Worm (Caenorhabditis elegans) whole organism, young adult: ENCODE measurements around the gene C28G1.10.

ENCODE experiments used
- B0019.2 ChIP-seq: fragments of 200-800 bp; sonication (Bioruptor generic); conservative IDR thresholded peaks from 2 replicates; pipeline ENCODE4 v1.3.6; 2022; ENCODE audit warnings: missing genetic modification reagents, missing genetic modification characterization, missing compliant biosample characterization
- B0261.1 ChIP-seq: sonication (generic microtip); optimal IDR thresholded peaks from 2 replicates; lab custom pipeline; 2016; ENCODE audit warnings: mild to moderate bottlenecking, missing genetic modification characterization, moderate library complexity, missing compliant biosample characterization
- D2030.7 ChIP-seq: fragments of 200-800 bp; sonication (Bioruptor generic); IDR thresholded peaks from 2 replicates; pipeline ENCODE4 v1.3.6; 2022; ENCODE audit warnings: missing genetic modification reagents, missing genetic modification characterization, missing compliant biosample characterization
- F37B4.10 ChIP-seq: fragments of 200-800 bp; sonication (Bioruptor generic); IDR thresholded peaks from 2 replicates; pipeline ENCODE4 v1.3.6; 2022; ENCODE audit warnings: missing genetic modification characterization, missing compliant biosample characterization
- F55B11.4 ChIP-seq: sonication (generic microtip); optimal IDR thresholded peaks from 2 replicates; lab custom pipeline; 2016; ENCODE audit warnings: missing compliant biosample characterization, missing genetic modification characterization, borderline replicate concordance; ENCODE audit not compliant: insufficient read depth
- T26A5.8 ChIP-seq: sonication (generic microtip); optimal IDR thresholded peaks from 2 replicates; lab custom pipeline; 2016; ENCODE audit warnings: missing genetic modification characterization, missing compliant biosample characterization
- Y56A3A.18 ChIP-seq: fragments of 200-800 bp; sonication (Bioruptor generic); IDR thresholded peaks from 2 replicates; pipeline ENCODE4 v1.3.6; 2022; ENCODE audit warnings: missing genetic modification reagents, missing genetic modification characterization, missing compliant biosample characterization
- Y79H2A.3 ChIP-seq: fragments of 200-800 bp; sonication (Bioruptor generic); conservative IDR thresholded peaks from 2 replicates; pipeline ENCODE4 v1.3.6; 2022; ENCODE audit warnings: missing genetic modification reagents, missing genetic modification characterization, missing compliant biosample characterization
- Y95B8A.8 ChIP-seq: fragments of 200-800 bp; sonication (Bioruptor generic); IDR thresholded peaks from 2 replicates; pipeline ENCODE4 v1.3.6; 2022; ENCODE audit warnings: missing genetic modification reagents, missing genetic modification characterization, missing compliant biosample characterization
- ZK185.1 ChIP-seq: sonication (generic microtip); optimal IDR thresholded peaks from 2 replicates; lab custom pipeline; 2016; ENCODE audit warnings: mild to moderate bottlenecking, missing genetic modification characterization, missing compliant biosample characterization; ENCODE audit not compliant: poor library complexity, severe bottlenecking
- ama-1 ChIP-seq, 3 experiments: fragments of 150-350 bp in 1 of 3; sonication (generic microtip) in 2 of 3; optimal IDR thresholded peaks; 2 replicates each; lab custom pipeline; 2014 to 2018; ENCODE audit warnings: missing biosample characterization in 2 of 3, missing genetic modification characterization in 2 of 3, missing genetic modification reagents in 2 of 3
- aptf-2 ChIP-seq: fragments of 200-800 bp; sonication (Bioruptor generic); conservative IDR thresholded peaks from 2 replicates; pipeline ENCODE4 v1.3.6; 2022; ENCODE audit warnings: missing genetic modification reagents, missing genetic modification characterization, missing compliant biosample characterization
- atf-7 ChIP-seq: sonication (generic microtip); optimal IDR thresholded peaks from 2 replicates; lab custom pipeline; 2017; ENCODE audit warnings: mild to moderate bottlenecking, missing genetic modification characterization, missing compliant biosample characterization
- attf-3 ChIP-seq: fragments of 200-800 bp; sonication (Bioruptor generic); conservative IDR thresholded peaks from 2 replicates; pipeline ENCODE4 v1.3.6; 2022; ENCODE audit warnings: missing genetic modification reagents, missing genetic modification characterization, missing compliant biosample characterization
- attf-6 ChIP-seq: fragments of 200-800 bp; sonication (Bioruptor generic); IDR thresholded peaks from 2 replicates; pipeline ENCODE4 v1.3.6; 2022; ENCODE audit warnings: missing genetic modification reagents, missing genetic modification characterization, missing compliant biosample characterization
- efl-1 ChIP-seq: fragments of 150-350 bp; optimal IDR thresholded peaks from 2 replicates; lab custom pipeline; 2014; ENCODE audit warnings: missing biosample characterization, missing genetic modification reagents, missing genetic modification characterization
- egl-44 ChIP-seq: fragments of 200-800 bp; sonication (Bioruptor generic); IDR thresholded peaks from 2 replicates; pipeline ENCODE4 v1.3.6; 2022; ENCODE audit warnings: missing genetic modification reagents, missing genetic modification characterization, missing compliant biosample characterization
- egrh-3 ChIP-seq: fragments of 200-800 bp; sonication (Bioruptor generic); IDR thresholded peaks from 2 replicates; pipeline ENCODE4 v1.3.6; 2022; ENCODE audit warnings: missing genetic modification reagents, missing genetic modification characterization, missing compliant biosample characterization
- ekl-4 ChIP-seq: fragments of 200-800 bp; sonication (Bioruptor generic); IDR thresholded peaks from 2 replicates; pipeline ENCODE4 v1.3.6; 2022; ENCODE audit warnings: missing genetic modification reagents, missing genetic modification characterization, missing compliant biosample characterization
- ets-4 ChIP-seq: fragments of 200-800 bp; sonication (Bioruptor generic); optimal IDR thresholded peaks from 2 replicates; lab custom pipeline; 2018; ENCODE audit warnings: mild to moderate bottlenecking, missing genetic modification characterization, missing compliant biosample characterization
- gei-17 ChIP-seq: fragments of 200-800 bp; sonication (Bioruptor generic); optimal IDR thresholded peaks from 2 replicates; lab custom pipeline; 2018; ENCODE audit warnings: mild to moderate bottlenecking, missing genetic modification characterization, missing compliant biosample characterization
- hlh-26 ChIP-seq: fragments of 200-800 bp; sonication (Bioruptor generic); conservative IDR thresholded peaks from 2 replicates; pipeline ENCODE4 v1.3.6; 2022; ENCODE audit warnings: missing genetic modification reagents, missing genetic modification characterization, missing compliant biosample characterization
- hmg-20 ChIP-seq: fragments of 200-800 bp; sonication (Bioruptor generic); IDR thresholded peaks from 2 replicates; pipeline ENCODE4 v1.3.6; 2022; ENCODE audit warnings: missing genetic modification reagents, missing genetic modification characterization, missing compliant biosample characterization
- hrde-1 ChIP-seq: sonication (generic microtip); optimal IDR thresholded peaks from 2 replicates; lab custom pipeline; 2016; ENCODE audit warnings: missing genetic modification characterization, mild to moderate bottlenecking, missing compliant biosample characterization, moderate library complexity, missing genotype, missing genetic modification reagents, borderline replicate concordance
- let-607 ChIP-seq, 2 experiments: fragments of 200-800 bp in 1 of 2; sonication (Bioruptor generic) in 1 of 2; sonication (generic microtip) in 1 of 2; optimal IDR thresholded peaks; 2 replicates each; lab custom pipeline; 2016 to 2018; ENCODE audit warnings: mild to moderate bottlenecking in 2 of 2, missing compliant biosample characterization in 2 of 2, missing genetic modification characterization in 2 of 2, moderate library complexity in 2 of 2, missing genotype in 1 of 2
- lsy-27 ChIP-seq: sonication (generic microtip); optimal IDR thresholded peaks from 2 replicates; lab custom pipeline; 2017; ENCODE audit warnings: missing genetic modification characterization, mild to moderate bottlenecking, missing compliant biosample characterization, antibody characterized with exemption, missing genotype, borderline replicate concordance; ENCODE audit not compliant: insufficient read depth
- madf-10 ChIP-seq: sonication (generic microtip); optimal IDR thresholded peaks from 2 replicates; lab custom pipeline; 2016; ENCODE audit warnings: mild to moderate bottlenecking, missing genetic modification characterization, missing compliant biosample characterization
- madf-8 ChIP-seq: fragments of 200-800 bp; sonication (Bioruptor generic); conservative IDR thresholded peaks from 2 replicates; pipeline ENCODE4 v1.3.6; 2022; ENCODE audit warnings: missing genetic modification reagents, missing genetic modification characterization, missing compliant biosample characterization
- nfya-1 ChIP-seq: sonication (generic microtip); optimal IDR thresholded peaks from 2 replicates; lab custom pipeline; 2017; ENCODE audit warnings: antibody characterized with exemption, missing compliant biosample characterization, missing genetic modification characterization, borderline replicate concordance; ENCODE audit not compliant: insufficient read depth
- nfya-2 ChIP-seq: fragments of 200-800 bp; sonication (Bioruptor generic); IDR thresholded peaks from 2 replicates; pipeline ENCODE4 v1.3.6; 2022; ENCODE audit warnings: missing genetic modification reagents, missing genetic modification characterization, missing compliant biosample characterization
- nhr-120 ChIP-seq: fragments of 200-800 bp; sonication (Bioruptor generic); IDR thresholded peaks from 2 replicates; pipeline ENCODE4 v1.3.6; 2022; ENCODE audit warnings: missing genetic modification characterization, missing compliant biosample characterization
- nhr-179 ChIP-seq: sonication (generic microtip); optimal IDR thresholded peaks from 2 replicates; lab custom pipeline; 2016; ENCODE audit warnings: mild to moderate bottlenecking, missing genetic modification characterization, missing compliant biosample characterization
- nhr-90 ChIP-seq: sonication (generic microtip); optimal IDR thresholded peaks from 2 replicates; lab custom pipeline; 2016; ENCODE audit warnings: missing genotype, mild to moderate bottlenecking, missing genetic modification characterization, missing compliant biosample characterization
- pha-4 ChIP-seq: fragments of 150-350 bp; sonication (generic microtip); optimal IDR thresholded peaks from 2 replicates; lab custom pipeline; 2014; ENCODE audit warnings: missing biosample characterization, missing genetic modification reagents, missing genetic modification characterization
- rec-8 ChIP-seq, 2 experiments: sonication (generic microtip); optimal IDR thresholded peaks; 2 replicates each; lab custom pipeline; 2016; ENCODE audit warnings: mild to moderate bottlenecking in 2 of 2, missing genetic modification characterization in 2 of 2, missing genetic modification reagents in 2 of 2, missing genotype in 2 of 2, missing biosample characterization in 1 of 2, missing compliant biosample characterization in 1 of 2, moderate library complexity in 1 of 2
- sea-2 ChIP-seq: fragments of 200-800 bp; sonication (Bioruptor generic); IDR thresholded peaks from 2 replicates; pipeline ENCODE4 v1.3.6; 2022; ENCODE audit warnings: missing genetic modification characterization, missing compliant biosample characterization
- snpc-1.1 ChIP-seq: sonication (generic microtip); optimal IDR thresholded peaks from 2 replicates; lab custom pipeline; 2017; ENCODE audit warnings: missing genetic modification characterization, mild to moderate bottlenecking, missing compliant biosample characterization, antibody characterized with exemption, moderate library complexity, missing genotype, missing genetic modification reagents; ENCODE audit not compliant: insufficient read depth
- somi-1 ChIP-seq: fragments of 200-800 bp; sonication (Bioruptor generic); optimal IDR thresholded peaks from 2 replicates; lab custom pipeline; 2018; ENCODE audit warnings: mild to moderate bottlenecking, missing genetic modification characterization, missing compliant biosample characterization
- tbp1 ChIP-seq: fragments of 200-800 bp; sonication (Bioruptor generic); optimal IDR thresholded peaks from 2 replicates; lab custom pipeline; 2018; ENCODE audit warnings: mild to moderate bottlenecking, missing genetic modification characterization, missing compliant biosample characterization
- unc-130 ChIP-seq: sonication (generic microtip); optimal IDR thresholded peaks from 2 replicates; lab custom pipeline; 2016; ENCODE audit warnings: missing genetic modification reagents, missing genetic modification characterization, missing compliant biosample characterization
- unc-62 ChIP-seq: fragments of 150-350 bp; optimal IDR thresholded peaks from 2 replicates; lab custom pipeline; 2014; ENCODE audit warnings: missing biosample characterization, missing genetic modification reagents, missing genetic modification characterization
- xnd-1 ChIP-seq: sonication (generic microtip); optimal IDR thresholded peaks from 2 replicates; lab custom pipeline; 2016; ENCODE audit warnings: missing genotype, missing genetic modification reagents, missing genetic modification characterization, missing compliant biosample characterization
- ztf-18 ChIP-seq: sonication (generic microtip); optimal IDR thresholded peaks from 2 replicates; lab custom pipeline; 2016; ENCODE audit warnings: missing genotype, mild to moderate bottlenecking, missing genetic modification characterization, missing compliant biosample characterization
- ztf-22 ChIP-seq: fragments of 200-800 bp; sonication (Bioruptor generic); optimal IDR thresholded peaks from 2 replicates; lab custom pipeline; 2018; ENCODE audit warnings: mild to moderate bottlenecking, missing genetic modification characterization, moderate library complexity, missing compliant biosample characterization
- ztf-25 ChIP-seq: fragments of 200-800 bp; sonication (Bioruptor generic); IDR thresholded peaks from 2 replicates; pipeline ENCODE4 v1.3.6; 2022; ENCODE audit warnings: missing genetic modification reagents, missing genetic modification characterization, missing compliant biosample characterization
- ztf-3 ChIP-seq: fragments of 200-800 bp; sonication (Bioruptor generic); optimal IDR thresholded peaks from 2 replicates; lab custom pipeline; 2018; ENCODE audit warnings: mild to moderate bottlenecking, missing genetic modification characterization, missing compliant biosample characterization

The C28G1.10 gene

DNA sequence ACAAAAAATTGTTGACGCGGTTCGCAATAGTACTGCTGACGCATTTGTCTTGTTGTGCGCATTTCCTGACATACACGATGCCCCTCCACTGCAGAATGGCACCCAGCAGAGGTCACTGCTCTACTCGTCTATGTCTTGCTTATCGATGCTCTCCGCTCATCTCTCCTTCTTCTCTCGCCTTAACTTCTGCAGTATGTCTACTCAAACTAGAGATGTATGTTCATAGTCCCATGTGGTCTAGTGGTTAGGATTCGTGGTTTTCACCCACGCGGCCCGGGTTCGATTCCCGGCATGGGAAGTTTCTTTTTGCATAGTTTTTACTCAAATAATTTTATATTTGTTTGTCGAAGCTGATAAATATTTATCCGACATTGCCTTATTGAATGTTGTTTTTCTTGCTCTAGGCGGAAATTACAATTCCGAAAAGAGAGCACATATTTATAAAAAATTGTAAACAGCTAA, 11.0 kb upstream of the C28G1.10 start, which contains the start of gene C28G1.2 (continued):
- TF ChIP-seq tbp1 (GFP tag; lab: Kevin White, UChicago), result peak; percentile 100
- peak; percentile 25 for TF ChIP-seq efl-1 (GFP tag; lab: Kevin White, UChicago)
- no peak for TF ChIP-seq xnd-1 (tag; lab: Kevin White, UChicago)
- TF ChIP-seq hrde-1 (tag; lab: Kevin White, UChicago), result peak; percentile 85
- peak; percentile 94 for TF ChIP-seq egl-44 (GFP tag; lab: Robert Waterston, UW)
- TF ChIP-seq hmg-20, result peak; percentile 89
- TF ChIP-seq nhr-179 (tag; lab: Kevin White, UChicago), result peak; percentile 17
- peak; percentile 93 for TF ChIP-seq ztf-25 (GFP tag; lab: Robert Waterston, UW)
- TF ChIP-seq madf-8 (GFP tag; lab: Robert Waterston, UW), result 0 out of 2 replicates have a peak, but pooled peaks have one; percentile 25
- TF ChIP-seq let-607 (tag; optimal IDR thresholded peaks at IDR 0.05; lab: Kevin White, UChicago), result peak; percentile 72 to 84
- peak; percentile 34 for TF ChIP-seq snpc-1.1
- peak; percentile 94 for TF ChIP-seq Y56A3A.18 (GFP tag; lab: Robert Waterston, UW)
- TF ChIP-seq aptf-2 (GFP tag; lab: Robert Waterston, UW), result 0 out of 2 replicates have a peak, but pooled peaks have one; percentile 53
- no peak for TF ChIP-seq nfya-1
- peak; percentile 84 for TF ChIP-seq D2030.7 (GFP tag; lab: Robert Waterston, UW)
- no peak for TF ChIP-seq nhr-120 (GFP tag; lab: Robert Waterston, UW)
- peak; percentile 91; the same call in 1 of the 2 replicates for TF ChIP-seq ekl-4
- TF ChIP-seq unc-130 (GFP tag; lab: Kevin White, UChicago), result peak; percentile 88
- TF ChIP-seq ZK185.1 (tag; lab: Kevin White, UChicago), result peak; percentile 95
- TF ChIP-seq T26A5.8 (tag; lab: Kevin White, UChicago), result peak; percentile 92
- no peak for TF ChIP-seq attf-6 (GFP tag; lab: Robert Waterston, UW)
- TF ChIP-seq somi-1 (GFP tag; lab: Kevin White, UChicago), result peak; percentile 86
- peak; percentile 78 for TF ChIP-seq Y95B8A.8 (GFP tag; lab: Robert Waterston, UW)
- TF ChIP-seq F37B4.10 (GFP tag; lab: Robert Waterston, UW), result 0 out of 2 replicates have a peak, but pooled peaks have one; percentile 46
- no peak for TF ChIP-seq F55B11.4 (tag; lab: Kevin White, UChicago)
- no peak for TF ChIP-seq pha-4
- TF ChIP-seq lsy-27 (tag; lab: Kevin White, UChicago), result peak; percentile 79
- peak; percentile 90 to 95 for TF ChIP-seq rec-8 (tag; optimal IDR thresholded peaks at IDR 0.05; lab: Kevin White, UChicago)
- TF ChIP-seq nhr-90 (tag; lab: Kevin White, UChicago), result peak; percentile 88
- TF ChIP-seq B0019.2 (GFP tag; lab: Robert Waterston, UW), result 0 out of 2 replicates have a peak, but pooled peaks have one; percentile 45
- no peak for TF ChIP-seq ama-1 (optimal IDR thresholded peaks at IDR 0.05; lab: Kevin White, UChicago)
- peak; percentile 79 to 92 for TF ChIP-seq ama-1 (GFP tag; optimal IDR thresholded peaks at IDR 0.05; lab: Kevin White, UChicago)
- 0 out of 2 replicates have a peak, but pooled peaks have one; percentile 54 for TF ChIP-seq hlh-26 (GFP tag; lab: Robert Waterston, UW)
- TF ChIP-seq unc-62 (GFP tag; lab: Kevin White, UChicago), result no peak
- TF ChIP-seq gei-17, result peak; percentile 88
- peak; percentile 92 for TF ChIP-seq ztf-18 (tag; lab: Kevin White, UChicago)
- TF ChIP-seq ztf-22 (GFP tag; lab: Kevin White, UChicago), result peak; percentile 83
- TF ChIP-seq Y79H2A.3, result peak; percentile 52; the same call in 1 of the 2 replicates
- no peak for TF ChIP-seq nfya-2
- peak; percentile 68 for TF ChIP-seq attf-3 (GFP tag; lab: Robert Waterston, UW)
- TF ChIP-seq madf-10 (tag; lab: Kevin White, UChicago), result peak; percentile 88
- peak; percentile 100 for TF ChIP-seq B0261.1
- TF ChIP-seq ztf-3, result peak; percentile 70
- peak; percentile 89 for TF ChIP-seq atf-7 (tag; lab: Kevin White, UChicago)
- peak; percentile 82 for TF ChIP-seq ets-4 (GFP tag; lab: Kevin White, UChicago)
- peak; percentile 63; the same call in 1 of the 2 replicates for TF ChIP-seq egrh-3 (GFP tag; lab: Robert Waterston, UW)
- TF ChIP-seq sea-2 (GFP tag; lab: Robert Waterston, UW), result no peak
